Fruit fly (Drosophila melanogaster) whole organism, embryonic: Measurements from ENCODE around the gene CrebB.

Source experiments
- Abd-B ChIP-seq: fragments of 200-800 bp; sonication (Bioruptor generic); optimal IDR thresholded peaks from 2 replicates; lab custom pipeline; 2018; ENCODE audit warnings: missing biosample characterization, mild to moderate bottlenecking, missing genetic modification characterization, moderate library complexity
- Bgb ChIP-seq: fragments of 200-800 bp; sonication (Bioruptor generic); IDR thresholded peaks from 2 replicates; pipeline ENCODE4 v1.3.6; 2022; ENCODE audit warnings: missing biosample characterization, missing genetic modification characterization; ENCODE audit not compliant: partially characterized antibody
- CG10321 ChIP-seq: fragments of 200-800 bp; sonication (Bioruptor generic); IDR thresholded peaks from 2 replicates; pipeline ENCODE4 v1.3.6; 2022; ENCODE audit warnings: missing biosample characterization, missing genetic modification characterization
- CG11247 ChIP-seq: fragments of 200-800 bp; sonication (Bioruptor generic); IDR thresholded peaks from 2 replicates; pipeline ENCODE4 v1.3.6; 2022; ENCODE audit warnings: missing biosample characterization, missing genetic modification characterization
- CG12219 ChIP-seq: fragments of 200-800 bp; sonication (Bioruptor generic); optimal IDR thresholded peaks from 3 replicates; lab custom pipeline; 2018; ENCODE audit warnings: missing biosample characterization, mild to moderate bottlenecking, missing genetic modification characterization
- CG12236 ChIP-seq: fragments of 200-800 bp; sonication (Bioruptor generic); optimal IDR thresholded peaks from 2 replicates; lab custom pipeline; 2016; ENCODE audit warnings: missing biosample characterization, missing genetic modification characterization
- CG13123 ChIP-seq: fragments of 200-800 bp; sonication (Bioruptor generic); optimal IDR thresholded peaks from 2 replicates; lab custom pipeline; 2016; ENCODE audit warnings: missing biosample characterization, missing genetic modification characterization
- CG13296 ChIP-seq: fragments of 200-800 bp; sonication (Bioruptor generic); optimal IDR thresholded peaks from 3 replicates; lab custom pipeline; 2018; ENCODE audit warnings: missing biosample characterization, mild to moderate bottlenecking, missing genetic modification characterization
- CG17612 ChIP-seq: fragments of 200-800 bp; sonication (Bioruptor generic); IDR thresholded peaks from 2 replicates; pipeline ENCODE4 v1.3.6; 2022; ENCODE audit warnings: missing biosample characterization, missing genetic modification characterization
- CG18476 ChIP-seq: fragments of 200-800 bp; sonication (Bioruptor generic); optimal IDR thresholded peaks from 2 replicates; lab custom pipeline; 2016; ENCODE audit warnings: missing biosample characterization, mild to moderate bottlenecking, missing genetic modification characterization
- CG18764 ChIP-seq: fragments of 200-800 bp; sonication (Bioruptor generic); optimal IDR thresholded peaks from 3 replicates; lab custom pipeline; 2016; ENCODE audit warnings: missing biosample characterization, missing genetic modification characterization
- CG2116 ChIP-seq: fragments of 200-800 bp; sonication (Bioruptor generic); optimal IDR thresholded peaks from 3 replicates; lab custom pipeline; 2018; ENCODE audit warnings: missing biosample characterization, mild to moderate bottlenecking, missing genetic modification characterization
- CG2120 ChIP-seq: fragments of 200-800 bp; sonication (Bioruptor generic); optimal IDR thresholded peaks from 3 replicates; lab custom pipeline; 2016; ENCODE audit warnings: missing biosample characterization, missing genetic modification characterization
- CG31224 ChIP-seq: fragments of 200-800 bp; sonication (Bioruptor generic); IDR thresholded peaks from 2 replicates; pipeline ENCODE4 v1.3.6; 2022; ENCODE audit warnings: missing biosample characterization, missing genetic modification characterization
- CG31441 ChIP-seq: fragments of 200-800 bp; sonication (Bioruptor generic); IDR thresholded peaks from 2 replicates; pipeline ENCODE4 v1.3.6; 2022; ENCODE audit warnings: missing biosample characterization, missing genetic modification characterization
- CG32532 ChIP-seq: fragments of 200-800 bp; sonication (Bioruptor generic); IDR thresholded peaks from 2 replicates; pipeline ENCODE4 v1.3.6; 2022; ENCODE audit warnings: missing biosample characterization, missing genetic modification characterization
- CG3726 ChIP-seq: fragments of 200-800 bp; sonication (Bioruptor generic); IDR thresholded peaks from 3 replicates; pipeline ENCODE4, ENCODE4 v1.3.6; 2022; ENCODE audit warnings: missing biosample characterization, missing genetic modification characterization
- CG3847 ChIP-seq: fragments of 200-800 bp; sonication (Bioruptor generic); IDR thresholded peaks from 2 replicates; pipeline ENCODE4 v1.3.6; 2022; ENCODE audit warnings: missing biosample characterization, missing genetic modification characterization
- CG4617 ChIP-seq: fragments of 200-800 bp; sonication (Bioruptor generic); optimal IDR thresholded peaks from 3 replicates; lab custom pipeline; 2016; ENCODE audit warnings: missing biosample characterization, missing genetic modification characterization, borderline replicate concordance
- CG4707 ChIP-seq: fragments of 200-800 bp; sonication (Bioruptor generic); optimal IDR thresholded peaks from 2 replicates; lab custom pipeline; 2018; ENCODE audit warnings: missing biosample characterization, mild to moderate bottlenecking, missing genetic modification characterization, moderate library complexity
- CG8944 ChIP-seq: fragments of 200-800 bp; sonication (Bioruptor generic); optimal IDR thresholded peaks from 3 replicates; lab custom pipeline; 2016; ENCODE audit warnings: missing biosample characterization, missing genetic modification characterization
- CG9797 ChIP-seq: fragments of 200-800 bp; sonication (Bioruptor generic); optimal IDR thresholded peaks from 3 replicates; lab custom pipeline; 2018; ENCODE audit warnings: missing biosample characterization, mild to moderate bottlenecking, missing genetic modification characterization
- CG9932 ChIP-seq: fragments of 200-800 bp; sonication (Bioruptor generic); IDR thresholded peaks from 2 replicates; pipeline ENCODE4 v1.3.6; 2022; ENCODE audit warnings: missing biosample characterization, missing genetic modification characterization
- CoRest ChIP-seq: fragments of 200-800 bp; sonication (Bioruptor generic); optimal IDR thresholded peaks from 3 replicates; lab custom pipeline; 2018; ENCODE audit warnings: missing biosample characterization, mild to moderate bottlenecking, missing genetic modification characterization, moderate library complexity
- Drgx ChIP-seq: fragments of 200-800 bp; sonication (Bioruptor generic); IDR thresholded peaks from 2 replicates; pipeline ENCODE4 v1.3.6; 2022; ENCODE audit warnings: missing biosample characterization, missing genetic modification characterization
- H2.0 ChIP-seq: fragments of 200-800 bp; sonication (Bioruptor generic); IDR thresholded peaks from 2 replicates; pipeline ENCODE4 v1.3.6; 2022; ENCODE audit warnings: missing biosample characterization, missing genetic modification characterization
- HLH4C ChIP-seq: fragments of 200-800 bp; sonication (Bioruptor generic); IDR thresholded peaks from 3 replicates; pipeline ENCODE4 v1.3.6; 2022; ENCODE audit warnings: missing biosample characterization, missing genetic modification characterization; ENCODE audit not compliant: partially characterized antibody
- Hey ChIP-seq: fragments of 200-800 bp; sonication (Bioruptor generic); optimal IDR thresholded peaks from 3 replicates; lab custom pipeline; 2018; ENCODE audit warnings: missing biosample characterization, mild to moderate bottlenecking, missing genetic modification characterization
- Lhr ChIP-seq: fragments of 200-800 bp; sonication (Bioruptor generic); optimal IDR thresholded peaks from 3 replicates; lab custom pipeline; 2017; ENCODE audit warnings: mild to moderate bottlenecking, missing biosample characterization, missing genetic modification reagents, missing genetic modification characterization
- Optix ChIP-seq: fragments of 200-800 bp; sonication (Bioruptor generic); IDR thresholded peaks from 3 replicates; pipeline ENCODE4 v1.3.6; 2022; ENCODE audit warnings: missing biosample characterization, missing genetic modification characterization
- Pdp1 ChIP-seq, 2 experiments: fragments of 200-800 bp; sonication (Bioruptor generic); optimal IDR thresholded peaks; 3 replicates each; lab custom pipeline; 2016; ENCODE audit warnings: missing biosample characterization in 2 of 2, missing genetic modification characterization in 2 of 2, mild to moderate bottlenecking in 1 of 2, moderate library complexity in 1 of 2
- Six4 ChIP-seq: fragments of 200-800 bp; sonication (Bioruptor generic); optimal IDR thresholded peaks from 2 replicates; lab custom pipeline; 2016; ENCODE audit warnings: missing biosample characterization, missing genetic modification characterization
- Spps ChIP-seq: fragments of 200-800 bp; sonication (Bioruptor generic); optimal IDR thresholded peaks from 2 replicates; lab custom pipeline; 2018; ENCODE audit warnings: missing biosample characterization, mild to moderate bottlenecking, missing genetic modification characterization
- aop ChIP-seq: fragments of 200-800 bp; sonication (Bioruptor generic); IDR thresholded peaks from 2 replicates; pipeline ENCODE4 v1.3.6; 2022; ENCODE audit warnings: missing biosample characterization, missing genetic modification characterization
- az2 ChIP-seq: fragments of 200-800 bp; sonication (Bioruptor generic); optimal IDR thresholded peaks from 3 replicates; lab custom pipeline; 2016; ENCODE audit warnings: missing biosample characterization, missing genetic modification characterization
- bowl ChIP-seq: fragments of 200-800 bp; sonication (Bioruptor generic); IDR thresholded peaks from 2 replicates; pipeline ENCODE4 v1.3.6; 2022; ENCODE audit warnings: missing biosample characterization, missing genetic modification characterization
- cg ChIP-seq: fragments of 200-800 bp; sonication (Bioruptor generic); optimal IDR thresholded peaks from 3 replicates; lab custom pipeline; 2019; ENCODE audit warnings: missing biosample characterization, mild to moderate bottlenecking, missing genetic modification characterization, moderate library complexity
- chm ChIP-seq: fragments of 200-800 bp; sonication (Bioruptor generic); IDR thresholded peaks from 2 replicates; pipeline ENCODE4 v1.3.6; 2022; ENCODE audit warnings: missing biosample characterization, missing genetic modification characterization
- dati ChIP-seq: fragments of 200-800 bp; sonication (Bioruptor generic); IDR thresholded peaks from 2 replicates; pipeline ENCODE4 v1.3.6; 2022; ENCODE audit warnings: missing biosample characterization, missing genetic modification characterization
- disco-r ChIP-seq: fragments of 200-800 bp; sonication (Bioruptor generic); optimal IDR thresholded peaks from 2 replicates; lab custom pipeline; 2016; ENCODE audit warnings: missing biosample characterization, missing genetic modification characterization
- ftz-f1 ChIP-seq: fragments of 200-800 bp; sonication (Bioruptor generic); optimal IDR thresholded peaks from 2 replicates; lab custom pipeline; 2016; ENCODE audit warnings: missing biosample characterization, missing genetic modification characterization
- gsb-n ChIP-seq: fragments of 200-800 bp; sonication (Bioruptor generic); optimal IDR thresholded peaks from 3 replicates; lab custom pipeline; 2018; ENCODE audit warnings: missing biosample characterization, mild to moderate bottlenecking, missing genetic modification characterization
- gt ChIP-seq: fragments of 200-800 bp; sonication (Bioruptor generic); IDR thresholded peaks from 2 replicates; pipeline ENCODE4 v1.3.6; 2022; ENCODE audit warnings: missing biosample characterization, missing genetic modification characterization
- hth ChIP-seq: fragments of >200 bp; optimal IDR thresholded peaks from 2 replicates; lab custom pipeline; 2017; ENCODE audit warnings: inconsistent platforms
- inv ChIP-seq: fragments of 200-800 bp; sonication (Bioruptor generic); IDR thresholded peaks from 2 replicates; pipeline ENCODE4 v1.3.6; 2022; ENCODE audit warnings: missing biosample characterization, missing genetic modification characterization; ENCODE audit not compliant: partially characterized antibody
- mld ChIP-seq: fragments of 200-800 bp; sonication (Bioruptor generic); IDR thresholded peaks from 3 replicates; pipeline ENCODE4 v1.3.6; 2022; ENCODE audit warnings: missing biosample characterization, missing genetic modification characterization; ENCODE audit not compliant: partially characterized antibody
- nerfin-2 ChIP-seq: fragments of 200-800 bp; sonication (Bioruptor generic); IDR thresholded peaks from 2 replicates; pipeline ENCODE4 v1.3.6; 2022; ENCODE audit warnings: missing biosample characterization, missing genetic modification characterization; ENCODE audit not compliant: partially characterized antibody
- phol ChIP-seq: fragments of 200-800 bp; sonication (Bioruptor generic); optimal IDR thresholded peaks from 3 replicates; lab custom pipeline; 2018; ENCODE audit warnings: missing biosample characterization, mild to moderate bottlenecking, missing genetic modification characterization, moderate library complexity
- pros ChIP-seq: fragments of 200-800 bp; sonication (Bioruptor generic); optimal IDR thresholded peaks from 3 replicates; lab custom pipeline; 2019; ENCODE audit warnings: missing biosample characterization, mild to moderate bottlenecking, missing genetic modification characterization, moderate library complexity
- repo ChIP-seq: fragments of 200-800 bp; sonication (Bioruptor generic); optimal IDR thresholded peaks from 2 replicates; lab custom pipeline; 2016; ENCODE audit warnings: missing biosample characterization, missing genetic modification characterization
- sim ChIP-seq: fragments of 200-800 bp; sonication (Bioruptor generic); IDR thresholded peaks from 2 replicates; pipeline ENCODE4 v1.3.6; 2022; ENCODE audit warnings: missing biosample characterization, missing genetic modification characterization
- trem ChIP-seq: fragments of 200-800 bp; optimal IDR thresholded peaks from 3 replicates; lab custom pipeline; 2019; ENCODE audit warnings: missing biosample characterization, mild to moderate bottlenecking, missing genetic modification characterization, moderate library complexity
- zfh1 ChIP-seq: fragments of 200-800 bp; sonication (Bioruptor generic); IDR thresholded peaks from 3 replicates; pipeline ENCODE4 v1.3.6; 2022; ENCODE audit warnings: missing biosample characterization, missing genetic modification characterization

The CrebB gene

DNA sequence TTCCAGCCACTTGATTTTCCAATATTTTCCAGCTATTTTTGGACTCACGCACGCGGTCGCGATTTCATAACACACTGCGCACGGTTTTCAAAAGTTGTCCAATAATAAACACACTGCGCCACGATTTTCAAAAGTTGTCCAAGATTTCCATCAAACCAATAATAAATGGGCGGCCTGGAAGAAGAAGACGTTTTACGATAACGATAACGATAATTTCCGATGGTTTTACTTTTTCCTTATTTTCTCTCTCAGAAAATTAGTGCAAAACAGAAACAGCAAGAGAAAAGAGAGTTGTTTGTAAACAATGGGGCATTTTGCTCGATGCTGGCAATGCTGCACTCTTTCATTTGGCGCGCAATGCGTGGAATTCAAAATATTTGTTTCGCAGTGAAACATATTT lies 43.8 kb downstream of the CrebB start, which contains the start of gene Nt5b (continued):
- TF ChIP-seq CG3847 (GFP tag; lab: Robert Waterston, UW) (no peak), Drgx (GFP tag; lab: Robert Waterston, UW) (no peak), disco-r (GFP tag; lab: Kevin White, UChicago) (no peak), CG3726 (GFP tag; lab: Robert Waterston, UW) (no peak), ftz-f1 (GFP tag; lab: Kevin White, UChicago) (no peak), Lhr (no peak), CG12219 (no peak), zfh1 (GFP tag; lab: Robert Waterston, UW) (no peak), CG9932 (no peak), CG13296 (no peak), CG4707 (GFP tag; lab: Kevin White, UChicago) (no peak), Pdp1 (GFP tag; optimal IDR thresholded peaks at IDR 0.05; lab: Kevin White, UChicago) (peak in 1 of 2 experiments; percentile 74), mld (GFP tag; lab: Robert Waterston, UW) (no peak), Spps (tag; lab: Kevin White, UChicago) (no peak), HLH4C (GFP tag; lab: Robert Waterston, UW) (peak; percentile 15; the same call in 1 of the 3 replicates), H2.0 (no peak), CoRest (tag; lab: Kevin White, UChicago) (no peak), repo (GFP tag; lab: Kevin White, UChicago) (no peak), inv (no peak), trem (no peak), CG2116 (GFP tag; lab: Kevin White, UChicago) (peak; percentile 15), CG10321 (no peak), hth (lab: Kevin White, UChicago) (no peak), CG31224 (GFP tag; lab: Robert Waterston, UW) (no peak), CG32532 (GFP tag; lab: Robert Waterston, UW) (no peak), bowl (GFP tag; lab: Robert Waterston, UW) (no peak), dati (no peak), CG18764 (GFP tag; lab: Kevin White, UChicago) (no peak), phol (no peak), Abd-B (no peak), Optix (GFP tag; lab: Robert Waterston, UW) (no peak), gsb-n (tag; lab: Kevin White, UChicago) (no peak), CG8944 (GFP tag; lab: Kevin White, UChicago) (no peak), CG9797 (GFP tag; lab: Kevin White, UChicago) (no peak), chm (GFP tag; lab: Robert Waterston, UW) (no peak), aop (GFP tag; lab: Robert Waterston, UW) (no peak), CG17612 (GFP tag; lab: Robert Waterston, UW) (no peak), Six4 (GFP tag; lab: Kevin White, UChicago) (no peak), gt (GFP tag; lab: Robert Waterston, UW) (no peak), CG12236 (no peak), CG11247 (no peak), Bgb (GFP tag; lab: Robert Waterston, UW) (0 out of 2 replicates have a peak, but pooled peaks have one; percentile 13), CG4617 (GFP tag; lab: Kevin White, UChicago) (no peak), CG2120 (GFP tag; lab: Kevin White, UChicago) (no peak), sim (GFP tag; lab: Robert Waterston, UW) (no peak), nerfin-2 (GFP tag; lab: Robert Waterston, UW) (no peak), Hey (tag; lab: Kevin White, UChicago) (no peak), CG31441 (GFP tag; lab: Robert Waterston, UW) (no peak), cg (GFP tag; lab: Kevin White, UChicago) (no peak), az2 (GFP tag; lab: Kevin White, UChicago) (no peak), pros (no peak), CG18476 (no peak), CG13123 (no peak)
